Worm (Caenorhabditis elegans) whole organism, L1 larva: Measurements from ENCODE around the gene nhr-119.

Source experiments
- C04F5.9 ChIP-seq: sonication (generic microtip); optimal IDR thresholded peaks from 2 replicates; lab custom pipeline; 2016; ENCODE audit warnings: missing genetic modification characterization, missing compliant biosample characterization
- C34B4.2 ChIP-seq: sonication (generic microtip); optimal IDR thresholded peaks from 2 replicates; lab custom pipeline; 2017; ENCODE audit warnings: mild to moderate bottlenecking, missing genetic modification characterization, missing compliant biosample characterization
- F16B12.6 ChIP-seq: fragments of 150-350 bp; optimal IDR thresholded peaks from 2 replicates; lab custom pipeline; 2014; ENCODE audit warnings: missing biosample characterization, missing genetic modification characterization
- aha-1 ChIP-seq: fragments of 150-350 bp; optimal IDR thresholded peaks from 2 replicates; lab custom pipeline; 2014; ENCODE audit warnings: missing biosample characterization, missing genetic modification characterization
- alr-1 ChIP-seq: fragments of 200-800 bp; sonication (Bioruptor generic); optimal IDR thresholded peaks from 2 replicates; lab custom pipeline; 2018; ENCODE audit warnings: borderline replicate concordance, mild to moderate bottlenecking, missing genetic modification characterization, missing compliant biosample characterization
- blmp-1 ChIP-seq: fragments of 150-350 bp; optimal IDR thresholded peaks from 2 replicates; lab custom pipeline; 2014; ENCODE audit warnings: missing biosample characterization, missing genetic modification characterization
- ceh-8 ChIP-seq: fragments of 200-800 bp; sonication (Bioruptor generic); optimal IDR thresholded peaks from 2 replicates; lab custom pipeline; 2018; ENCODE audit warnings: mild to moderate bottlenecking, missing genetic modification characterization, moderate library complexity, missing compliant biosample characterization
- ceh-90 ChIP-seq: sonication (generic microtip); optimal IDR thresholded peaks from 2 replicates; lab custom pipeline; 2016; ENCODE audit warnings: missing genetic modification characterization, missing compliant biosample characterization
- ces-1 ChIP-seq: fragments of 150-350 bp; optimal IDR thresholded peaks from 2 replicates; lab custom pipeline; 2014; ENCODE audit warnings: missing biosample characterization, missing genetic modification reagents, missing genetic modification characterization
- elt-2 ChIP-seq: sonication (generic microtip); optimal IDR thresholded peaks from 2 replicates; lab custom pipeline; 2016; ENCODE audit warnings: missing genetic modification characterization, mild to moderate bottlenecking, inconsistent platforms, missing compliant biosample characterization, missing genetic modification reagents
- elt-3 ChIP-seq, 6 experiments: fragments of 150-350 bp in 1 of 6; sonication (generic microtip); optimal IDR thresholded peaks; 2 replicates each; lab custom pipeline; 2017 to 2018; ENCODE audit warnings: missing biosample characterization in 6 of 6, missing genetic modification characterization in 6 of 6, inconsistent platforms in 1 of 6
- fkh-10 ChIP-seq: sonication (generic microtip); optimal IDR thresholded peaks from 2 replicates; lab custom pipeline; 2017; ENCODE audit warnings: missing biosample characterization, missing genetic modification reagents, missing genetic modification characterization
- fkh-8 ChIP-seq: sonication (generic microtip); optimal IDR thresholded peaks from 2 replicates; lab custom pipeline; 2016; ENCODE audit warnings: mild to moderate bottlenecking, missing genetic modification characterization, missing compliant biosample characterization
- hpl-2 ChIP-seq: fragments of 150-350 bp; optimal IDR thresholded peaks from 2 replicates; lab custom pipeline; 2014; ENCODE audit warnings: missing biosample characterization, missing genetic modification reagents, missing genetic modification characterization
- isw-1 ChIP-seq: fragments of 200-800 bp; sonication (Bioruptor generic); IDR thresholded peaks from 2 replicates; pipeline ENCODE4 v1.3.6; 2022; ENCODE audit warnings: missing genetic modification characterization, missing compliant biosample characterization
- jun-1 ChIP-seq: fragments of 150-350 bp; optimal IDR thresholded peaks from 2 replicates; lab custom pipeline; 2014; ENCODE audit warnings: missing biosample characterization, missing genetic modification reagents, missing genetic modification characterization
- lin-13 ChIP-seq: fragments of 150-350 bp; optimal IDR thresholded peaks from 2 replicates; lab custom pipeline; 2014; ENCODE audit warnings: missing biosample characterization, missing genetic modification reagents, missing genetic modification characterization
- lin-14 ChIP-seq: fragments of 200-800 bp; sonication (Bioruptor generic); optimal IDR thresholded peaks from 2 replicates; lab custom pipeline; 2018; ENCODE audit warnings: mild to moderate bottlenecking, missing genetic modification characterization, moderate library complexity, missing compliant biosample characterization
- lin-15B ChIP-seq: fragments of 150-350 bp; sonication (generic microtip); optimal IDR thresholded peaks from 3 replicates; lab custom pipeline; 2014; ENCODE audit warnings: missing biosample characterization, missing genetic modification characterization
- lin-35 ChIP-seq, 2 experiments: fragments of 150-350 bp; optimal IDR thresholded peaks; 2 replicates each; lab custom pipeline; 2014; ENCODE audit warnings: missing biosample characterization in 2 of 2, missing genetic modification characterization in 2 of 2, missing genetic modification reagents in 2 of 2
- lin-39 ChIP-seq: fragments of 150-350 bp; optimal IDR thresholded peaks from 2 replicates; lab custom pipeline; 2014; ENCODE audit warnings: missing biosample characterization, missing genetic modification reagents, missing genetic modification characterization
- mab-9 ChIP-seq: fragments of 200-800 bp; sonication (Bioruptor generic); IDR thresholded peaks from 2 replicates; pipeline ENCODE4 v1.3.6; 2022; ENCODE audit warnings: missing genetic modification reagents, missing genetic modification characterization, missing compliant biosample characterization
- mdl-1 ChIP-seq, 2 experiments: fragments of 150-350 bp; optimal IDR thresholded peaks; 2 replicates each; lab custom pipeline; 2014 to 2017; ENCODE audit warnings: missing biosample characterization in 2 of 2, missing genetic modification characterization in 2 of 2, inconsistent platforms in 1 of 2
- nhr-11 ChIP-seq: fragments of 150-350 bp; optimal IDR thresholded peaks from 2 replicates; lab custom pipeline; 2014; ENCODE audit warnings: missing biosample characterization, missing genetic modification characterization
- nhr-12 ChIP-seq: sonication (generic microtip); optimal IDR thresholded peaks from 2 replicates; lab custom pipeline; 2017; ENCODE audit warnings: missing biosample characterization, missing genetic modification characterization
- nhr-28 ChIP-seq: fragments of 150-350 bp; optimal IDR thresholded peaks from 2 replicates; lab custom pipeline; 2014; ENCODE audit warnings: missing biosample characterization, missing genetic modification characterization
- nhr-47 ChIP-seq: sonication (generic microtip); optimal IDR thresholded peaks from 2 replicates; lab custom pipeline; 2016; ENCODE audit warnings: mild to moderate bottlenecking, missing genetic modification characterization, moderate library complexity, missing compliant biosample characterization
- nhr-85 ChIP-seq: sonication (generic microtip); peaks from one replicate; lab custom pipeline; 2016; ENCODE audit warnings: missing genetic modification characterization, inconsistent platforms, missing compliant biosample characterization
- nhr-90 ChIP-seq: sonication (generic microtip); optimal IDR thresholded peaks from 2 replicates; lab custom pipeline; 2016; ENCODE audit warnings: mild to moderate bottlenecking, missing genetic modification characterization, missing compliant biosample characterization; ENCODE audit not compliant: poor library complexity
- pag-3 ChIP-seq: sonication (generic microtip); optimal IDR thresholded peaks from 2 replicates; lab custom pipeline; 2017; ENCODE audit warnings: missing genetic modification characterization, mild to moderate bottlenecking, missing compliant biosample characterization, antibody characterized with exemption, borderline replicate concordance; ENCODE audit not compliant: insufficient read depth
- pqm-1 ChIP-seq: sonication (generic microtip); optimal IDR thresholded peaks from 3 replicates; lab custom pipeline; 2017; ENCODE audit warnings: missing biosample characterization, missing genetic modification characterization
- rnt-1 ChIP-seq: sonication (generic microtip); optimal IDR thresholded peaks from 2 replicates; lab custom pipeline; 2016; ENCODE audit warnings: mild to moderate bottlenecking, missing genetic modification characterization, moderate library complexity, missing compliant biosample characterization
- snpc-4 ChIP-seq: fragments of 150-350 bp; optimal IDR thresholded peaks from 2 replicates; lab custom pipeline; 2014; ENCODE audit warnings: missing biosample characterization, missing genetic modification characterization
- sup-37 ChIP-seq: fragments of 200-800 bp; sonication (Bioruptor generic); optimal IDR thresholded peaks from 2 replicates; lab custom pipeline; 2018; ENCODE audit warnings: mild to moderate bottlenecking, missing genetic modification characterization, missing compliant biosample characterization
- tlp-1 ChIP-seq: fragments of 150-350 bp; optimal IDR thresholded peaks from 2 replicates; lab custom pipeline; 2014; ENCODE audit warnings: missing biosample characterization, missing genetic modification characterization
- unc-130 ChIP-seq: fragments of 150-350 bp; optimal IDR thresholded peaks from 2 replicates; lab custom pipeline; 2017; ENCODE audit warnings: missing biosample characterization, missing genetic modification characterization, inconsistent platforms
- vab-15 ChIP-seq: sonication (generic microtip); optimal IDR thresholded peaks from 2 replicates; lab custom pipeline; 2017; ENCODE audit warnings: missing genotype, mild to moderate bottlenecking, missing genetic modification characterization, missing compliant biosample characterization
- xbp-1 ChIP-seq: sonication (generic microtip); optimal IDR thresholded peaks from 2 replicates; lab custom pipeline; 2016; ENCODE audit warnings: missing genetic modification characterization, missing compliant biosample characterization
- ztf-4 ChIP-seq: fragments of 150-350 bp; optimal IDR thresholded peaks from 2 replicates; lab custom pipeline; 2014; ENCODE audit warnings: missing biosample characterization, missing genetic modification characterization

Gene nhr-119

DNA sequence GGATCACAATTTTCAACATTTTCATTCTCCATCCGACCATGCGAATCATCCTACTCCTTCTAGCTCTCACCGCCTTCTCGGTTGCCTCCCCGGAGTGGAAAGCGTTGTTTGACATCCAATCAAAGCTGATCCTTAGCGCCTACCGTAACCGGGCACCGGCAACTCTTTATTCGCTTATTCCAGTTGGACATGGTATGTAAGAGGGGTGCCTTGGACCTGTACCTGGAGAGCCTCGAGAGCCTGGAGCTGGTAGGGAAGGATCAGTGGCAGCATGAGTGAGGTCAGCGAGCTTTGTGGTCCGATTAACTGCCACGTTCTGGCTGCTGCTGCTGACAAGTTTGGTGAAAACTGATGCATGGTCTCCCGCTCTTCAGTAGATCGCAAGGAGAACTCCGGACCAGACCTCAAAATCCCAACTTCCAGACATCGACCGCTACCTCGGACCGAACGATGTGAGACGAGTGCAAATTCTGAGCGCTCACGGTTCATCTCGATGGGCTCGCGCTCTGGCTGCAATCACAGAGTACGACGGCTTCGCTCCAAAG is 27.5 kb upstream of the nhr-119 start, which contains the start of gene K12H6.8:
Gene K12H6.8 (plus strand): TSS at position 38 of the 545 bp plus-strand sequence.
- no peak for TF ChIP-seq elt-3 (tag; optimal IDR thresholded peaks at IDR 0.05; lab: Kevin White, UChicago)
- TF ChIP-seq isw-1 (GFP tag; lab: Robert Waterston, UW): no peak
- TF ChIP-seq nhr-28: no peak
- TF ChIP-seq vab-15 (tag; lab: Kevin White, UChicago): no peak
- no peak for TF ChIP-seq F16B12.6 (tag; lab: Kevin White, UChicago)
- no peak for TF ChIP-seq ces-1
- TF ChIP-seq nhr-11 (tag; lab: Kevin White, UChicago): no peak
- TF ChIP-seq fkh-8 (tag; lab: Kevin White, UChicago): no peak
- TF ChIP-seq ceh-90 (tag; lab: Kevin White, UChicago): no peak
- TF ChIP-seq alr-1 (tag; lab: Kevin White, UChicago): no peak
- TF ChIP-seq tlp-1 (tag; lab: Kevin White, UChicago): no peak
- no peak for TF ChIP-seq jun-1 (tag; lab: Kevin White, UChicago)
- TF ChIP-seq lin-35 (GFP tag; optimal IDR thresholded peaks at IDR 0.05; lab: Kevin White, UChicago): no peak
- no peak for TF ChIP-seq lin-15B (tag; lab: Kevin White, UChicago)
- no peak for TF ChIP-seq nhr-47 (tag; lab: Kevin White, UChicago)
- TF ChIP-seq, all 84 proteins: peak for 0

ce11 chrII:2826073-2826472 is 25.7 kb upstream of the nhr-119 start, which contains the start of gene K12H6.5:
Gene K12H6.5, minus strand, starts transcription at chrII:2826173.
- TF ChIP-seq lin-14 (GFP tag; lab: Kevin White, UChicago) (no peak), hpl-2 (GFP tag; lab: Kevin White, UChicago) (no peak), pag-3 (tag; lab: Kevin White, UChicago) (no peak), xbp-1 (tag; lab: Kevin White, UChicago) (no peak), rnt-1 (tag; lab: Kevin White, UChicago) (no peak), nhr-85 (tag; lab: Kevin White, UChicago) (no peak), elt-2 (tag; lab: Kevin White, UChicago) (no peak), unc-130 (tag; lab: Kevin White, UChicago) (no peak), jun-1 (tag; lab: Kevin White, UChicago) (no peak), C04F5.9 (no peak), nhr-11 (tag; lab: Kevin White, UChicago) (no peak), nhr-90 (tag; lab: Kevin White, UChicago) (no peak), nhr-12 (no peak), aha-1 (tag; lab: Kevin White, UChicago) (no peak), pqm-1 (tag; lab: Kevin White, UChicago) (no peak)

DNA sequence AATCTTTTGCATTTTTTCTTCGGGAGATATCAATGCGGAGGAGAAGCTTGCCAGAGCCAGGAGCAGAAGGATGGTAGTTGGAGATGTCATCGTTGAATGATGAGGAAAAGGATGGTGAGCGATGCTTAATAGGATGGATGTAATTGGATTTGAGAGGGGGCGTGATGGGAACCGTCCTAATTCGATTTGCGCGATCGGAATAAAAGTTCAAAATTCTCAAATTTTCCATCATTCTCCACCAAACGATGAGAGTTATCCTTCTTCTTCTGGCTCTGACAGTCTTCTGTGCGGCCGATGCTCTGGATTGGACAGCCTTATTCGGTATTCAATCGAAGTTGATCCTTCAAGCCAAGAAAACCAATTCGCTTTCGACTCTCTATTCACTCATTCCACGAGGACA is 23.8 kb upstream of the nhr-119 start, which contains the start of the genes K12H6.4 and K12H6.9:
Gene K12H6.4 (minus strand): TSS at position 101 of the 400 bp plus-strand sequence.
Gene K12H6.9 (plus strand): TSS at position 236 of the 400 bp plus-strand sequence.
- TF ChIP-seq nhr-90 (tag; lab: Kevin White, UChicago) (no peak), lin-13 (GFP tag; lab: Kevin White, UChicago) (no peak), ceh-8 (no peak), sup-37 (GFP tag; lab: Kevin White, UChicago) (no peak)

ce11 chrII:2822435-2822920 is 22.1 kb upstream of the nhr-119 start, which contains the start of the genes fut-4 and K12H6.10:
Gene fut-4, minus strand, starts transcription at chrII:2822535.
Gene K12H6.10, plus strand, starts transcription at chrII:2822870.
- no peak for TF ChIP-seq mdl-1 (tag; optimal IDR thresholded peaks at IDR 0.05; lab: Kevin White, UChicago)
- TF ChIP-seq lin-13 (GFP tag; lab: Kevin White, UChicago): no peak
- no peak for TF ChIP-seq C34B4.2
- no peak for TF ChIP-seq lin-39 (tag; lab: Kevin White, UChicago)
- no peak for TF ChIP-seq mab-9 (GFP tag; lab: Robert Waterston, UW)
- no peak for TF ChIP-seq alr-1 (tag; lab: Kevin White, UChicago)
- no peak for TF ChIP-seq ztf-4 (tag; lab: Kevin White, UChicago)
- TF ChIP-seq blmp-1: no peak
- TF ChIP-seq vab-15 (tag; lab: Kevin White, UChicago): no peak
- TF ChIP-seq fkh-10 (GFP tag; lab: Kevin White, UChicago): no peak
- TF ChIP-seq nhr-28: no peak
- TF ChIP-seq snpc-4 (tag; lab: Kevin White, UChicago): no peak
- TF ChIP-seq ces-1: no peak
